Fruit fly (Drosophila melanogaster): ENCODE measurements around the gene CG3226.
A peak's percentile ranks its signal among the peaks of the same experiment; 100 is the strongest.

Gene CG3226

DNA sequence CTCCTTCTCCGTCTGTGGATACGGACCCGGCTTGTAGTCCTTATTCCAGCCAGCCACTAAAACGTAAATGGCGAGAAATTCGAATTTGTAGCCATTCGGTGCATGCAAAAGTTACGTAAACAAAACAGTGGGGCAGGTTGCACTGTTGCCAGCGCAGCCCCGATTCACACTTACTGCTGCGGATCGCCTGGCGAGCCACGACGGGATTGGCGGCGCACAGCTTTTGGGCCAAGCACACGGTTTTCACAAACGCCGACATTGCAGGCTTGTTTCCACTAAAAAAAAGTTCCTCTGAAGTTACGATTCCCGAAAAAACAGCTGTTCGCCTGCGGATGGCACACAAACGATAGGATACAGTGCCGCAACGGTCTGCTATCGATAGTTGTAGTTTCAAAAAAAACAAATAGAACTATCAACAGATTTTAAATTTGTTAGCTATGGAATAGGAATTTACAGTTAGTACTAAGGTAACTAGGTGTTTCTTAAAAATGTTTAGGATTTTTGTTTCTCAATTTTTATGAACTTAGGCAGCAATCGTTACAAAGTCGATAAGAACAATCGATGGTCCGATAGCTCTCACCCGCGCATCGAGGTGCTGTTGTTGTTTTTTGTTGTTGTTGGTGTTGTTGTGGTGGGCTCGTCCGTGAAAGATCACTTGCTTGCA, 23.9 kb upstream of the CG3226 start, which contains the start of gene Fum1 (continued):
- TF ChIP-seq CG4360 (GFP tag; IDR thresholded peaks at IDR 0.05) (peak; percentile 98), Nf-YC (tag; optimal IDR thresholded peaks at IDR 0.05) (peak; percentile 45), H2.0 (GFP tag; IDR thresholded peaks at IDR 0.05) (no peak), ato (GFP tag; IDR thresholded peaks at IDR 0.05; ENCODE audit: partially characterized antibody) (peak; percentile 57; the same call in 1 of the 2 replicates), CG4730 (GFP tag; IDR thresholded peaks at IDR 0.05) (no peak), da (GFP tag; optimal IDR thresholded peaks at IDR 0.05) (peak; percentile 23)

DNA sequence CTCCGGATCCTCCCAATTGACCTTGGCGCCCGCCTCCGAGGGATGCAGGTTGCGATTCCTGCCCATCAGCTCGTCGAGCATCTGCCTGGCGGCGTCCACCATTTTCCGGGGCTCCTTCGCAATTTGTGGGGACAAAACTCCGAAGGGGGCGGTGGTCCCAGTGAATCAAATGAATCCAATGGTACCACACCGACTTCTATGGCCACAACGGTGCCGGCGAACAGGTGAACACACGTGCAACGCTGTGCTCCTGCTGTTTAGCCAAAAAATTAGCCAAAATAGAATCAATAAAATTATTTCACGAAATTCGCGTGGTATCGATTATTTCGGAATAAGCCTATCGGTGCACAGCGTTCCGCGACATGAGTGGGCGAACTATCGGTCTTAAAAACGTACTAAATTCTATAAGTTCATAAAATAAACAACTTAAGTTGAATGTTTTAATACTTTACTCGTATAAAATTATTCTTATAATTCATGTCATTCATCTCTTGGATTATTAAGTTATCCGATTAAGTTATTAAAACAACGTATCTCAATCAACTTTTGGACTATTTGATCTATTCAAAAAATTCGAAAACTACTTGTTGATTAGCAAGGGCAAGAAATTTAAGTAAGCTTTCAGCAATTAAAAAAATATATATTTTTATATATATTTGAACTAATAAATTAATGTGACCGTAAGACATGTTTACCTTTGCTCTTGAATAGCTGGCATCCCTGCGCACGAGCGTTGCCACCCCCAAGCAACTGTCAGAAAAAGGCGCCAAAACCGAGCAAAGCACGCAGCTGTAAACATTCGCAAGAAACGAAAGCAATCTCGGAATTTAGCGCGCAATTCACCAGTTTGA, 19.8 kb upstream of the CG3226 start, which contains the start of the genes CG3198 and Mcm6:
Gene CG3198, minus strand, starts transcription at position 337 of the 851 bp plus-strand sequence.
Gene Mcm6, plus strand, starts transcription at position 751 of the 851 bp plus-strand sequence.
- TF ChIP-seq pum (GFP tag; optimal IDR thresholded peaks at IDR 0.05) (no peak), CG15073 (GFP tag; optimal IDR thresholded peaks at IDR 0.05) (no peak), CG13775 (GFP tag; optimal IDR thresholded peaks at IDR 0.05) (peak; percentile 1), CG32772 (GFP tag; IDR thresholded peaks at IDR 0.05) (no peak), row (GFP tag; IDR thresholded peaks at IDR 0.05) (peak; percentile 65), CG10654 (GFP tag; optimal IDR thresholded peaks at IDR 0.05) (no peak), pb (GFP tag; optimal IDR thresholded peaks at IDR 0.05) (no peak), rib (GFP tag; IDR thresholded peaks at IDR 0.05) (no peak), trem (tag; optimal IDR thresholded peaks at IDR 0.05) (peak; percentile 29), BtbVII (GFP tag; optimal IDR thresholded peaks at IDR 0.05) (no peak), phol (tag; optimal IDR thresholded peaks at IDR 0.05) (no peak), Antp (GFP tag; optimal IDR thresholded peaks at IDR 0.05) (no peak), Atf3 (GFP tag; optimal IDR thresholded peaks at IDR 0.05) (no peak), CG31365 (tag; optimal IDR thresholded peaks at IDR 0.05) (no peak), fd3F (GFP tag; optimal IDR thresholded peaks at IDR 0.05) (no peak), Ravus (GFP tag; IDR thresholded peaks at IDR 0.05) (no peak), yki (optimal IDR thresholded peaks at IDR 0.05) (no peak), CG1233 (GFP tag; optimal IDR thresholded peaks at IDR 0.05) (no peak), CG10979 (tag; optimal IDR thresholded peaks at IDR 0.05) (no peak), E2f2 (GFP tag; IDR thresholded peaks at IDR 0.05) (peak; percentile 82), Opbp (GFP tag; IDR thresholded peaks at IDR 0.05; ENCODE audit: partially characterized antibody) (0 out of 3 replicates have a peak, but pooled peaks have one; percentile 40), dysf (GFP tag; IDR thresholded peaks at IDR 0.05) (no peak), CG13424 (tag; optimal IDR thresholded peaks at IDR 0.05) (peak; percentile 7), Blimp-1 (GFP tag; optimal IDR thresholded peaks at IDR 0.05) (no peak), Doc3 (GFP tag; IDR thresholded peaks at IDR 0.05; ENCODE audit: partially characterized antibody) (peak; percentile 59), Fer3 (tag; optimal IDR thresholded peaks at IDR 0.05) (no peak), Jarid2 (GFP tag; optimal IDR thresholded peaks at IDR 0.05) (no peak), sna (GFP tag; IDR thresholded peaks at IDR 0.05; ENCODE audit: partially characterized antibody) (peak; percentile 62), crc (GFP tag; optimal IDR thresholded peaks at IDR 0.05) (no peak), ro (GFP tag; IDR thresholded peaks at IDR 0.05) (no peak), ERR (GFP tag; optimal IDR thresholded peaks at IDR 0.05) (no peak), ac (GFP tag; optimal IDR thresholded peaks at IDR 0.05) (no peak), slp2 (GFP tag; optimal IDR thresholded peaks at IDR 0.05) (no peak), ftz-f1 (GFP tag; optimal IDR thresholded peaks at IDR 0.05) (no peak), CG10959 (GFP tag; IDR thresholded peaks at IDR 0.05) (no peak), Dek (tag; optimal IDR thresholded peaks at IDR 0.05) (no peak), stwl (tag; optimal IDR thresholded peaks at IDR 0.05) (peak; percentile 37), CG7963 (GFP tag; IDR thresholded peaks at IDR 0.05; ENCODE audit: partially characterized antibody) (peak; percentile 54; the same call in 1 of the 3 replicates), gt (GFP tag; IDR thresholded peaks at IDR 0.05) (no peak), Kr (GFP tag; optimal IDR thresholded peaks at IDR 0.05) (no peak), CG2129 (GFP tag; IDR thresholded peaks at IDR 0.05; ENCODE audit: partially characterized antibody) (peak; percentile 29; the same call in 1 of the 2 replicates)

All from whole organism, embryonic.